Fruit fly (Drosophila melanogaster): Measurements from ENCODE around the gene CG18170.

Gene CG18170

DNA sequence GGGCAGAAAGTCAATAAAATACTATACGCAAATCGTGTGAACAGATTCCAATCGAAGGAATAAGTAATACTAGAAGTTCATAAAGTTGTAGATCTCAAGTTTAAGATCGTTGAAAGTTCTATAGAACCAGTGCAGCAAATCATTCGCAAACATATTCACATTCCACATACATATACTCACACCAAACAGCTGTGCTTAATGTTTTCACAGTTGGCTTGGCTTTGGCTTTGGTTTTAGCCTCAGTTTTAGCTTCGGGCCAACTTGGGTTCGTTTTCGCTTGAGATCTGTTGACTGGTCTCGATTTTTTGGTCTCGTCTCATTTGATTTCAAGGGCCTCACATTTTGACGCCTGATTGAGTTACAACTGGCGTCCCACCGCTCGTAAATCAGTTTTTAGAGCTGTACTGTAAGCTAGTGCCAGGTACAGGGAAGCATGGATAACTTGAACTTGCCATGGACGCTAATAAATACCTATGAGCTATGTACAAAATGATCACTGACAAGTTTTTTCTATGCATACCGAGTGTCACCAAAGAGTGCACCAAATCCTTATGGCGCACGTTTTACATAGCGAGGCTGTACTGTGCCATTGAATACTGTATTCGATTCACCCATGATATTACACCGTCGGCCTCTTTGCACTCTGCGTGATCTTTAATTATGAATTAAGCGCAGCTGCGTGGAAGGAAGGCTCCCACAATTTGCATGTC lies 15.5 kb upstream of the CG18170 start (continued):
- peak; percentile 39 for TF ChIP-seq CG7928 (GFP tag; optimal IDR thresholded peaks at IDR 0.05)
- TF ChIP-seq CG6813 (GFP tag; optimal IDR thresholded peaks at IDR 0.05): peak; percentile 71
- TF ChIP-seq HmgD (GFP tag; optimal IDR thresholded peaks at IDR 0.05): no peak
- TF ChIP-seq ro (GFP tag; IDR thresholded peaks at IDR 0.05): peak; percentile 55; the same call in 1 of the 2 replicates
- TF ChIP-seq ash1 (GFP tag; optimal IDR thresholded peaks at IDR 0.05): peak; percentile 31
- TF ChIP-seq HLH54F (GFP tag; optimal IDR thresholded peaks at IDR 0.05): peak; percentile 80
- peak; percentile 18 for TF ChIP-seq Hey (tag; optimal IDR thresholded peaks at IDR 0.05)
- TF ChIP-seq gt (GFP tag; IDR thresholded peaks at IDR 0.05): peak; percentile 52; the same call in 1 of the 2 replicates
- TF ChIP-seq CG16863 (GFP tag; optimal IDR thresholded peaks at IDR 0.05): peak; percentile 73
- TF ChIP-seq Side (GFP tag; optimal IDR thresholded peaks at IDR 0.05): peak; percentile 81
- peak; percentile 93 for TF ChIP-seq CG7839 (tag; optimal IDR thresholded peaks at IDR 0.05)
- peak; percentile 50 for TF ChIP-seq wor (GFP tag; IDR thresholded peaks at IDR 0.05)
- TF ChIP-seq twi (tag; optimal IDR thresholded peaks at IDR 0.05): peak; percentile 58
- peak; percentile 74 for TF ChIP-seq CG12659 (GFP tag; optimal IDR thresholded peaks at IDR 0.05)
- TF ChIP-seq vvl (GFP tag; IDR thresholded peaks at IDR 0.05): peak; percentile 79
- peak; percentile 49; the same call in 1 of the 2 replicates for TF ChIP-seq Doc2 (GFP tag; IDR thresholded peaks at IDR 0.05)
- peak; percentile 78 for TF ChIP-seq CG43689 (GFP tag; IDR thresholded peaks at IDR 0.05)
- peak; percentile 41 for TF ChIP-seq ewg (GFP tag; optimal IDR thresholded peaks at IDR 0.05)
- peak; percentile 56 for TF ChIP-seq E2f2 (GFP tag; IDR thresholded peaks at IDR 0.05)
- TF ChIP-seq danr (GFP tag; IDR thresholded peaks at IDR 0.05): 0 out of 2 replicates have a peak, but pooled peaks have one; percentile 41
- peak; percentile 93 for TF ChIP-seq sens (GFP tag)
- TF ChIP-seq CG34422 (GFP tag; IDR thresholded peaks at IDR 0.05): peak; percentile 91
- no peak for TF ChIP-seq HLHmδ (GFP tag; optimal IDR thresholded peaks at IDR 0.05)
- TF ChIP-seq Sox100B (GFP tag; optimal IDR thresholded peaks at IDR 0.05): peak; percentile 57
- TF ChIP-seq sima (GFP tag; optimal IDR thresholded peaks at IDR 0.05): peak; percentile 60
- TF ChIP-seq CG11504 (tag; optimal IDR thresholded peaks at IDR 0.05): peak; percentile 88
- peak; percentile 65 for TF ChIP-seq CG18619 (GFP tag; optimal IDR thresholded peaks at IDR 0.05)
- peak; percentile 43 for TF ChIP-seq CG13775 (GFP tag; optimal IDR thresholded peaks at IDR 0.05)
- peak; percentile 74 for TF ChIP-seq CG10274 (GFP tag; optimal IDR thresholded peaks at IDR 0.05)
- peak; percentile 36 for TF ChIP-seq CG4617 (GFP tag; optimal IDR thresholded peaks at IDR 0.05; ENCODE audit: borderline replicate concordance)
- TF ChIP-seq CG17829 (tag; optimal IDR thresholded peaks at IDR 0.05): peak; percentile 67
- TF ChIP-seq Deaf1 (tag; optimal IDR thresholded peaks at IDR 0.05): peak; percentile 45
- TF ChIP-seq Hsf (GFP tag; optimal IDR thresholded peaks at IDR 0.05): peak; percentile 72
- TF ChIP-seq CG31388 (GFP tag; optimal IDR thresholded peaks at IDR 0.05): peak; percentile 43
- no peak for TF ChIP-seq sna (GFP tag; IDR thresholded peaks at IDR 0.05; ENCODE audit: partially characterized antibody)
- peak; percentile 76 for TF ChIP-seq PHDP (tag; optimal IDR thresholded peaks at IDR 0.05)
- TF ChIP-seq slbo (GFP tag; IDR thresholded peaks at IDR 0.05): peak; percentile 95
- peak; percentile 76 for TF ChIP-seq Hr51 (GFP tag; optimal IDR thresholded peaks at IDR 0.05)
- TF ChIP-seq CG10959 (GFP tag; IDR thresholded peaks at IDR 0.05): peak; percentile 76
- TF ChIP-seq shn (GFP tag; optimal IDR thresholded peaks at IDR 0.05): peak; percentile 71
- peak; percentile 88 for TF ChIP-seq Atf6 (GFP tag; IDR thresholded peaks at IDR 0.05)
- TF ChIP-seq ttk (GFP tag; IDR thresholded peaks at IDR 0.05): peak; percentile 82
- peak; percentile 77 for TF ChIP-seq tx (GFP tag; optimal IDR thresholded peaks at IDR 0.05)
- no peak for TF ChIP-seq Stat92E (GFP tag; optimal IDR thresholded peaks at IDR 0.05)
- peak; percentile 88 for TF ChIP-seq dmrt99B (tag; optimal IDR thresholded peaks at IDR 0.05)
- peak; percentile 83 for TF ChIP-seq ems (GFP tag; optimal IDR thresholded peaks at IDR 0.05)
- peak; percentile 80 for TF ChIP-seq B-H1 (GFP tag; IDR thresholded peaks at IDR 0.05)
- TF ChIP-seq NC2β (GFP tag; optimal IDR thresholded peaks at IDR 0.05): peak; percentile 45
- TF ChIP-seq CG6854 (GFP tag; optimal IDR thresholded peaks at IDR 0.05): peak; percentile 40

Data from whole organism, embryonic.